Fruit fly (Drosophila melanogaster) whole organism, embryonic: ENCODE results near the gene Prx2.

Experiments
- CG11723 ChIP-seq: fragments of 200-800 bp; sonication (Bioruptor generic); optimal IDR thresholded peaks from 2 replicates; lab custom pipeline; 2017; ENCODE audit warnings: missing biosample characterization, mild to moderate bottlenecking, missing genetic modification characterization
- CG1233 ChIP-seq: fragments of 200-800 bp; sonication (Bioruptor generic); optimal IDR thresholded peaks from 4 replicates; lab custom pipeline; 2018; ENCODE audit warnings: missing biosample characterization, mild to moderate bottlenecking, missing genetic modification characterization
- CG13296 ChIP-seq: fragments of 200-800 bp; sonication (Bioruptor generic); optimal IDR thresholded peaks from 3 replicates; lab custom pipeline; 2018; ENCODE audit warnings: missing biosample characterization, mild to moderate bottlenecking, missing genetic modification characterization
- CG15011 ChIP-seq: fragments of 200-800 bp; sonication (Bioruptor generic); optimal IDR thresholded peaks from 3 replicates; lab custom pipeline; 2018; ENCODE audit warnings: missing biosample characterization, mild to moderate bottlenecking, missing genetic modification characterization
- CG15269 ChIP-seq: fragments of 200-800 bp; sonication (Bioruptor generic); optimal IDR thresholded peaks from 2 replicates; lab custom pipeline; 2018; ENCODE audit warnings: missing biosample characterization, mild to moderate bottlenecking, missing genetic modification characterization, moderate library complexity
- CG1529 ChIP-seq: fragments of 200-800 bp; sonication (Bioruptor generic); optimal IDR thresholded peaks from 3 replicates; lab custom pipeline; 2018; ENCODE audit warnings: missing biosample characterization, missing genetic modification characterization
- CG17829 ChIP-seq: fragments of 200-800 bp; optimal IDR thresholded peaks from 2 replicates; lab custom pipeline; 2019; ENCODE audit warnings: missing biosample characterization, mild to moderate bottlenecking, missing genetic modification characterization, moderate library complexity
- CG17912 ChIP-seq: fragments of 200-800 bp; sonication (Bioruptor generic); optimal IDR thresholded peaks from 2 replicates; lab custom pipeline; 2018; ENCODE audit warnings: missing biosample characterization, mild to moderate bottlenecking, missing genetic modification characterization
- CG3163 ChIP-seq: fragments of 200-800 bp; sonication (Bioruptor generic); optimal IDR thresholded peaks from 3 replicates; lab custom pipeline; 2016; ENCODE audit warnings: missing biosample characterization, missing genetic modification characterization
- CG6272 ChIP-seq: fragments of 200-800 bp; sonication (Bioruptor generic); IDR thresholded peaks from 2 replicates; pipeline ENCODE4 v1.3.6; 2022; ENCODE audit warnings: missing biosample characterization, missing genetic modification characterization
- CG6683 ChIP-seq: fragments of 200-800 bp; sonication (Bioruptor generic); optimal IDR thresholded peaks from 2 replicates; lab custom pipeline; 2017; ENCODE audit warnings: missing biosample characterization, mild to moderate bottlenecking, missing genetic modification characterization, missing genetic modification reagents
- CG7556 ChIP-seq: fragments of 200-800 bp; sonication (Bioruptor generic); optimal IDR thresholded peaks from 2 replicates; lab custom pipeline; 2017; ENCODE audit warnings: missing biosample characterization, mild to moderate bottlenecking, missing genetic modification characterization
- CG9437 ChIP-seq: fragments of 200-800 bp; sonication (Bioruptor generic); optimal IDR thresholded peaks from 2 replicates; lab custom pipeline; 2018; ENCODE audit warnings: missing biosample characterization, mild to moderate bottlenecking, missing genetic modification characterization
- CHES-1-like ChIP-seq: fragments of 200-800 bp; sonication (Bioruptor generic); optimal IDR thresholded peaks from 2 replicates; lab custom pipeline; 2016; ENCODE audit warnings: missing biosample characterization, missing genetic modification characterization
- D19B ChIP-seq: fragments of 200-800 bp; sonication (Bioruptor generic); optimal IDR thresholded peaks from 2 replicates; lab custom pipeline; 2017; ENCODE audit warnings: missing biosample characterization, mild to moderate bottlenecking, missing genetic modification characterization
- Drgx ChIP-seq: fragments of 200-800 bp; sonication (Bioruptor generic); IDR thresholded peaks from 2 replicates; pipeline ENCODE4 v1.3.6; 2022; ENCODE audit warnings: missing biosample characterization, missing genetic modification characterization
- GATAe ChIP-seq: fragments of 200-800 bp; sonication (Bioruptor generic); conservative IDR thresholded peaks from 2 replicates; pipeline ENCODE4 v1.3.6; 2022; ENCODE audit warnings: missing biosample characterization, missing genetic modification characterization
- HmgZ ChIP-seq: fragments of 200-800 bp; sonication (Bioruptor generic); optimal IDR thresholded peaks from 2 replicates; lab custom pipeline; 2018; ENCODE audit warnings: missing biosample characterization, mild to moderate bottlenecking, missing genetic modification characterization
- Hsf ChIP-seq: fragments of 200-800 bp; sonication (Bioruptor generic); optimal IDR thresholded peaks from 3 replicates; lab custom pipeline; 2016; ENCODE audit warnings: missing biosample characterization, missing genetic modification characterization
- Lpt ChIP-seq: fragments of >200 bp; optimal IDR thresholded peaks from 2 replicates; lab custom pipeline; 2018; ENCODE audit warnings: missing biosample characterization, missing genetic modification characterization
- MESR4 ChIP-seq: fragments of 200-800 bp; sonication (Bioruptor generic); optimal IDR thresholded peaks from 2 replicates; lab custom pipeline; 2018; ENCODE audit warnings: missing biosample characterization, mild to moderate bottlenecking, missing genetic modification characterization, moderate library complexity
- MTF-1 ChIP-seq: fragments of 200-800 bp; sonication (Bioruptor generic); optimal IDR thresholded peaks from 2 replicates; lab custom pipeline; 2018; ENCODE audit warnings: missing biosample characterization, mild to moderate bottlenecking, missing genetic modification characterization, borderline replicate concordance
- NC2α ChIP-seq: fragments of 200-800 bp; sonication (Bioruptor generic); optimal IDR thresholded peaks from 2 replicates; lab custom pipeline; 2016; ENCODE audit warnings: missing biosample characterization, missing genetic modification characterization
- NFAT ChIP-seq: fragments of 200-800 bp; sonication (Bioruptor generic); IDR thresholded peaks from 2 replicates; pipeline ENCODE4 v1.3.6; 2022; ENCODE audit warnings: missing biosample characterization, missing genetic modification characterization
- Oli ChIP-seq: fragments of 200-800 bp; sonication (Bioruptor generic); optimal IDR thresholded peaks from 2 replicates; lab custom pipeline; 2018; ENCODE audit warnings: missing biosample characterization, mild to moderate bottlenecking, missing genetic modification characterization, moderate library complexity
- Rfx ChIP-seq: fragments of 200-800 bp; sonication (Bioruptor generic); IDR thresholded peaks from 2 replicates; pipeline ENCODE4 v1.3.6; 2022; ENCODE audit warnings: missing biosample characterization, missing genetic modification characterization
- Rx ChIP-seq: fragments of 200-800 bp; sonication (Bioruptor generic); IDR thresholded peaks from 2 replicates; pipeline ENCODE4 v1.3.6; 2022; ENCODE audit warnings: missing biosample characterization, missing genetic modification characterization
- Trl ChIP-seq, 3 experiments: fragments of >200 bp in 2 of 3; fragments of 200-800 bp in 1 of 3; sonication (Bioruptor generic) in 1 of 3; optimal IDR thresholded peaks; 2 replicates in 1 of 3; 3 replicates in 2 of 3; lab custom pipeline; 2016 to 2017; ENCODE audit warnings: missing biosample characterization in 1 of 3, missing genetic modification characterization in 1 of 3
- Vsx1 ChIP-seq: fragments of 200-800 bp; sonication (Bioruptor generic); optimal IDR thresholded peaks from 2 replicates; lab custom pipeline; 2017; ENCODE audit warnings: missing biosample characterization, mild to moderate bottlenecking, missing genetic modification characterization, missing genetic modification reagents
- cas ChIP-seq: fragments of 200-800 bp; sonication (Bioruptor generic); IDR thresholded peaks from 2 replicates; pipeline ENCODE4 v1.3.6; 2022; ENCODE audit warnings: missing biosample characterization, missing genetic modification characterization
- caup ChIP-seq: fragments of 200-800 bp; sonication (Bioruptor generic); optimal IDR thresholded peaks from 3 replicates; lab custom pipeline; 2017; ENCODE audit warnings: missing biosample characterization, mild to moderate bottlenecking, missing genetic modification characterization, moderate library complexity; ENCODE audit not compliant: severe bottlenecking
- chm ChIP-seq: fragments of 200-800 bp; sonication (Bioruptor generic); IDR thresholded peaks from 2 replicates; pipeline ENCODE4 v1.3.6; 2022; ENCODE audit warnings: missing biosample characterization, missing genetic modification characterization
- danr ChIP-seq: fragments of 200-800 bp; sonication (Bioruptor generic); IDR thresholded peaks from 2 replicates; pipeline ENCODE4 v1.3.6; 2022; ENCODE audit warnings: missing biosample characterization, missing genetic modification characterization
- fru ChIP-seq: fragments of >200 bp; optimal IDR thresholded peaks from 2 replicates; lab custom pipeline; 2017
- gce ChIP-seq: fragments of 200-800 bp; sonication (Bioruptor generic); IDR thresholded peaks from 3 replicates; pipeline ENCODE4 v1.3.6; 2022; ENCODE audit warnings: missing biosample characterization, missing genetic modification characterization
- ham ChIP-seq: fragments of 200-800 bp; sonication (Bioruptor generic); IDR thresholded peaks from 2 replicates; pipeline ENCODE4 v1.3.6; 2022; ENCODE audit warnings: missing biosample characterization, missing genetic modification characterization
- hb ChIP-seq: fragments of 200-800 bp; sonication (Bioruptor generic); IDR thresholded peaks from 3 replicates; pipeline ENCODE4 v1.3.6; 2022; ENCODE audit warnings: missing biosample characterization, missing genetic modification characterization; ENCODE audit not compliant: partially characterized antibody
- jing ChIP-seq: fragments of 200-800 bp; sonication (Bioruptor generic); optimal IDR thresholded peaks from 2 replicates; lab custom pipeline; 2018; ENCODE audit warnings: missing biosample characterization, mild to moderate bottlenecking, missing genetic modification characterization
- nmo ChIP-seq: fragments of 200-800 bp; sonication (Bioruptor generic); optimal IDR thresholded peaks from 2 replicates; lab custom pipeline; 2018; ENCODE audit warnings: missing biosample characterization, mild to moderate bottlenecking, missing genetic modification characterization, moderate library complexity
- oc ChIP-seq: fragments of 200-800 bp; sonication (Bioruptor generic); optimal IDR thresholded peaks from 2 replicates; lab custom pipeline; 2018; ENCODE audit warnings: missing biosample characterization, mild to moderate bottlenecking, missing genetic modification characterization, moderate library complexity
- pita ChIP-seq: fragments of 200-800 bp; sonication (Bioruptor generic); optimal IDR thresholded peaks from 2 replicates; lab custom pipeline; 2017; ENCODE audit warnings: missing biosample characterization, mild to moderate bottlenecking, missing genetic modification characterization
- ro ChIP-seq: fragments of 200-800 bp; sonication (Bioruptor generic); IDR thresholded peaks from 2 replicates; pipeline ENCODE4 v1.3.6; 2022; ENCODE audit warnings: missing biosample characterization, missing genetic modification characterization
- slou ChIP-seq: fragments of 200-800 bp; sonication (Bioruptor generic); optimal IDR thresholded peaks from 3 replicates; lab custom pipeline; 2016; ENCODE audit warnings: missing biosample characterization, missing genetic modification characterization
- tna ChIP-seq: fragments of 200-800 bp; sonication (Bioruptor generic); IDR thresholded peaks from 2 replicates; pipeline ENCODE4 v1.3.6; 2022; ENCODE audit warnings: missing biosample characterization, missing genetic modification characterization; ENCODE audit not compliant: partially characterized antibody
- trh ChIP-seq: fragments of 200-800 bp; sonication (Bioruptor generic); optimal IDR thresholded peaks from 2 replicates; lab custom pipeline; 2016; ENCODE audit warnings: missing biosample characterization, missing genetic modification characterization
- tup ChIP-seq: fragments of 200-800 bp; sonication (Bioruptor generic); optimal IDR thresholded peaks from 2 replicates; lab custom pipeline; 2016; ENCODE audit warnings: missing biosample characterization, mild to moderate bottlenecking, missing genetic modification characterization, moderate library complexity
- vfl ChIP-seq: fragments of 200-800 bp; sonication (Bioruptor generic); optimal IDR thresholded peaks from 2 replicates; lab custom pipeline; 2016; ENCODE audit warnings: missing biosample characterization, missing genetic modification characterization
- zen ChIP-seq: fragments of 200-800 bp; sonication (Bioruptor generic); optimal IDR thresholded peaks from 3 replicates; lab custom pipeline; 2018; ENCODE audit warnings: missing biosample characterization, mild to moderate bottlenecking, missing genetic modification characterization, moderate library complexity

The Prx2 gene

dm6 chrX:13373239-13374153, 43.9 kb downstream of the Prx2 start (continued):
- TF ChIP-seq pita (peak; percentile 31), GATAe (GFP tag; lab: Robert Waterston, UW) (peak; percentile 97), CG13296 (peak; percentile 77), tna (GFP tag; lab: Robert Waterston, UW) (no peak), CG1529 (GFP tag; lab: Kevin White, UChicago) (peak; percentile 67), MTF-1 (peak; percentile 46), vfl (GFP tag; lab: Kevin White, UChicago) (peak; percentile 1), Rx (GFP tag; lab: Robert Waterston, UW) (peak; percentile 66), D19B (GFP tag; lab: Kevin White, UChicago) (peak; percentile 67), MESR4 (GFP tag; lab: Kevin White, UChicago) (no peak), Vsx1 (peak; percentile 58), Drgx (peak; percentile 82), slou (peak; percentile 60), chm (GFP tag; lab: Robert Waterston, UW) (peak; percentile 80), Trl (optimal IDR thresholded peaks at IDR 0.05; lab: Kevin White, UChicago) (peak; percentile 18 to 39), Trl (GFP tag; optimal IDR thresholded peaks at IDR 0.05; lab: Kevin White, UChicago) (no peak), CG6683 (GFP tag; lab: Kevin White, UChicago) (peak; percentile 67), oc (tag; lab: Kevin White, UChicago) (peak; percentile 86), CG7556 (GFP tag; lab: Kevin White, UChicago) (peak; percentile 89), HmgZ (tag; lab: Kevin White, UChicago) (peak; percentile 85), Hsf (GFP tag; lab: Kevin White, UChicago) (peak; percentile 68), jing (GFP tag; lab: Kevin White, UChicago) (peak; percentile 49), CG15011 (peak; percentile 74), CG3163 (GFP tag; lab: Kevin White, UChicago) (no peak), tup (no peak), CHES-1-like (GFP tag; lab: Kevin White, UChicago) (peak; percentile 17), danr (peak; percentile 49; the same call in 1 of the 2 replicates), CG15269 (tag; lab: Kevin White, UChicago) (peak; percentile 88), cas (GFP tag; lab: Robert Waterston, UW) (0 out of 2 replicates have a peak, but pooled peaks have one; percentile 51), nmo (GFP tag; lab: Kevin White, UChicago) (peak; percentile 86), ham (GFP tag; lab: Robert Waterston, UW) (peak; percentile 46; the same call in 1 of the 2 replicates), Rfx (GFP tag; lab: Robert Waterston, UW) (peak; percentile 89), CG17912 (no peak), gce (GFP tag; lab: Robert Waterston, UW) (peak; percentile 73; the same call in 1 of the 3 replicates), trh (peak; percentile 70), CG6272 (GFP tag; lab: Robert Waterston, UW) (peak; percentile 83), ro (GFP tag; lab: Robert Waterston, UW) (no peak), caup (GFP tag; lab: Kevin White, UChicago) (peak; percentile 80), zen (tag; lab: Kevin White, UChicago) (peak; percentile 71), hb (GFP tag; lab: Robert Waterston, UW) (no peak), CG17829 (tag; lab: Kevin White, UChicago) (peak; percentile 88), CG11723 (GFP tag; lab: Kevin White, UChicago) (peak; percentile 77), NC2α (GFP tag; lab: Kevin White, UChicago) (no peak), CG1233 (peak; percentile 56), NFAT (GFP tag; lab: Robert Waterston, UW) (peak; percentile 65), Oli (peak; percentile 87), fru (lab: Kevin White, UChicago) (no peak), Lpt (GFP tag; lab: Kevin White, UChicago) (no peak), CG9437 (GFP tag; lab: Kevin White, UChicago) (peak; percentile 78)
